Fruit fly (Drosophila melanogaster) whole organism, adult: ENCODE data around the gene CG31431.

Experiments used
- CG11617 ChIP-seq: fragments of 200-800 bp; sonication (Bioruptor generic); optimal IDR thresholded peaks from 2 replicates; lab custom pipeline; 2017; ENCODE audit warnings: mild to moderate bottlenecking, missing biosample characterization, missing genetic modification reagents, missing genetic modification characterization
- CG12768 ChIP-seq: fragments of 200-800 bp; sonication (Bioruptor generic); optimal IDR thresholded peaks from 2 replicates; lab custom pipeline; 2017; ENCODE audit warnings: missing biosample characterization, missing genetic modification characterization, mild to moderate bottlenecking, moderate library complexity, missing genetic modification reagents
- CG14711 ChIP-seq: fragments of 200-800 bp; sonication (Bioruptor generic); optimal IDR thresholded peaks from 2 replicates; lab custom pipeline; 2018; ENCODE audit warnings: missing biosample characterization, mild to moderate bottlenecking, missing genetic modification characterization, moderate library complexity
- CG1620 ChIP-seq: fragments of 200-800 bp; sonication (Bioruptor generic); optimal IDR thresholded peaks from 2 replicates; lab custom pipeline; 2016; ENCODE audit warnings: missing biosample characterization, missing genetic modification characterization
- CG33017 ChIP-seq: fragments of 200-800 bp; sonication (Bioruptor generic); optimal IDR thresholded peaks from 2 replicates; lab custom pipeline; 2018; ENCODE audit warnings: missing biosample characterization, mild to moderate bottlenecking, missing genetic modification characterization, moderate library complexity
- CG5204 ChIP-seq: fragments of 200-800 bp; sonication (Bioruptor generic); optimal IDR thresholded peaks from 2 replicates; lab custom pipeline; 2016; ENCODE audit warnings: missing biosample characterization, missing genetic modification characterization
- CG7045 ChIP-seq: fragments of 200-800 bp; sonication (Bioruptor generic); optimal IDR thresholded peaks from 2 replicates; lab custom pipeline; 2017; ENCODE audit warnings: missing biosample characterization, mild to moderate bottlenecking, missing genetic modification characterization
- CG7101 ChIP-seq: fragments of 200-800 bp; sonication (Bioruptor generic); optimal IDR thresholded peaks from 2 replicates; lab custom pipeline; 2018; ENCODE audit warnings: missing biosample characterization, mild to moderate bottlenecking, missing genetic modification characterization, moderate library complexity
- Clk ChIP-seq: fragments of 200-800 bp; sonication (Bioruptor generic); optimal IDR thresholded peaks from 2 replicates; lab custom pipeline; 2017; ENCODE audit warnings: missing biosample characterization, missing genetic modification characterization
- Crg-1 ChIP-seq: fragments of 200-800 bp; sonication (Bioruptor generic); optimal IDR thresholded peaks from 2 replicates; lab custom pipeline; 2016; ENCODE audit warnings: missing biosample characterization, missing genetic modification characterization
- Hr96 ChIP-seq: fragments of 200-800 bp; sonication (Bioruptor generic); optimal IDR thresholded peaks from 2 replicates; lab custom pipeline; 2016; ENCODE audit warnings: missing biosample characterization, missing genetic modification characterization
- Mnt ChIP-seq: fragments of 200-800 bp; sonication (Bioruptor generic); optimal IDR thresholded peaks from 2 replicates; lab custom pipeline; 2016; ENCODE audit warnings: missing biosample characterization, mild to moderate bottlenecking, missing genetic modification characterization
- bab1 ChIP-seq: fragments of 200-800 bp; sonication (Bioruptor generic); optimal IDR thresholded peaks from 3 replicates; lab custom pipeline; 2019; ENCODE audit warnings: missing biosample characterization, mild to moderate bottlenecking, missing genetic modification characterization, moderate library complexity
- cic ChIP-seq: fragments of 200-800 bp; sonication (Bioruptor generic); optimal IDR thresholded peaks from 2 replicates; lab custom pipeline; 2017; ENCODE audit warnings: missing biosample characterization, mild to moderate bottlenecking, missing genetic modification characterization, moderate library complexity
- cnc ChIP-seq, 2 experiments: fragments of >200 bp; optimal IDR thresholded peaks; 2 replicates each; lab custom pipeline; 2017
- kay ChIP-seq: fragments of 200-800 bp; sonication (Bioruptor generic); peaks from one replicate; lab custom pipeline; 2016; ENCODE audit warnings: missing biosample characterization, missing genetic modification characterization, borderline replicate concordance
- ovo ChIP-seq: fragments of 200-800 bp; sonication (Bioruptor generic); optimal IDR thresholded peaks from 2 replicates; lab custom pipeline; 2016; ENCODE audit warnings: missing biosample characterization, missing genetic modification characterization
- pad ChIP-seq: fragments of 200-800 bp; sonication (Bioruptor generic); optimal IDR thresholded peaks from 3 replicates; lab custom pipeline; 2017; ENCODE audit warnings: missing biosample characterization, missing genetic modification characterization, mild to moderate bottlenecking, moderate library complexity, missing genetic modification reagents
- tj ChIP-seq: fragments of 200-800 bp; sonication (Bioruptor generic); optimal IDR thresholded peaks from 3 replicates; lab custom pipeline; 2017; ENCODE audit warnings: missing biosample characterization, mild to moderate bottlenecking, missing genetic modification characterization, moderate library complexity
- toe ChIP-seq: fragments of 200-800 bp; sonication (Bioruptor generic); optimal IDR thresholded peaks from 2 replicates; lab custom pipeline; 2016; ENCODE audit warnings: missing biosample characterization, missing genetic modification characterization

CG31431 gene

DNA sequence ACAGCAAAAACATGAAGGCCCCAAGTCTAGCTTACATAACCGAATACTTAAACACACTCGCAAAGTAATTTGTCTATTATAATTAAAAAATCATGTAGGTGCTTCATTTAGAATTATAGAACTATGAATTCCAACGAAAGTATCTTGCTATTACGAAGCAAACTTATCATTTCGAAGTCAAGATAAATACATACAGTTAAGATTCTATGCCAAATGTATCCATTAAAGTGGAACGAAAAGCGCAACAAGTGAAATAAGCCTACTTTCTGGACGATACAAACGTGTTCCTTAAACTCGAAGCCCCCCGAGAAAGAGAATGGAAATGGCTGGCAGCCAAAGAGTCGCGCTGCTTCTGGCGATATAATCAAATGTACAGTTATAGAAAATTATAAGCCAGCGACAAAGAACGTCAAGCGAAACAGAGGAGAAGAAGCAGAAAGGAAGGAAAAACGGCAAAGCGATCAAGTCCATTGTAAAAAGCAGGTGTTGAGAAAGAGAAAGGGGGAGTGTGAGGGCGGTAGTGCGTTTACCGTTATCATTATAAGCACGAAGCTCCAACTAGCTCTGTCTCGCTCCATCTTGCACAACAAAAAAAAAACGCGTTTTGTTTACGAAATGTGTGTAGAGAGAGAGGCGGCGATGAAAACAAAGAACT, 17.8 kb upstream of the CG31431 start:
- TF ChIP-seq ovo (GFP tag; lab: Kevin White, UChicago) (peak; percentile 88), CG33017 (no peak), tj (no peak), CG14711 (tag; lab: Kevin White, UChicago) (peak; percentile 41), CG5204 (GFP tag; lab: Kevin White, UChicago) (no peak), bab1 (peak; percentile 41), pad (GFP tag; lab: Kevin White, UChicago) (peak; percentile 71), CG7101 (tag; lab: Kevin White, UChicago) (peak; percentile 13), CG11617 (GFP tag; lab: Kevin White, UChicago) (no peak)

DNA sequence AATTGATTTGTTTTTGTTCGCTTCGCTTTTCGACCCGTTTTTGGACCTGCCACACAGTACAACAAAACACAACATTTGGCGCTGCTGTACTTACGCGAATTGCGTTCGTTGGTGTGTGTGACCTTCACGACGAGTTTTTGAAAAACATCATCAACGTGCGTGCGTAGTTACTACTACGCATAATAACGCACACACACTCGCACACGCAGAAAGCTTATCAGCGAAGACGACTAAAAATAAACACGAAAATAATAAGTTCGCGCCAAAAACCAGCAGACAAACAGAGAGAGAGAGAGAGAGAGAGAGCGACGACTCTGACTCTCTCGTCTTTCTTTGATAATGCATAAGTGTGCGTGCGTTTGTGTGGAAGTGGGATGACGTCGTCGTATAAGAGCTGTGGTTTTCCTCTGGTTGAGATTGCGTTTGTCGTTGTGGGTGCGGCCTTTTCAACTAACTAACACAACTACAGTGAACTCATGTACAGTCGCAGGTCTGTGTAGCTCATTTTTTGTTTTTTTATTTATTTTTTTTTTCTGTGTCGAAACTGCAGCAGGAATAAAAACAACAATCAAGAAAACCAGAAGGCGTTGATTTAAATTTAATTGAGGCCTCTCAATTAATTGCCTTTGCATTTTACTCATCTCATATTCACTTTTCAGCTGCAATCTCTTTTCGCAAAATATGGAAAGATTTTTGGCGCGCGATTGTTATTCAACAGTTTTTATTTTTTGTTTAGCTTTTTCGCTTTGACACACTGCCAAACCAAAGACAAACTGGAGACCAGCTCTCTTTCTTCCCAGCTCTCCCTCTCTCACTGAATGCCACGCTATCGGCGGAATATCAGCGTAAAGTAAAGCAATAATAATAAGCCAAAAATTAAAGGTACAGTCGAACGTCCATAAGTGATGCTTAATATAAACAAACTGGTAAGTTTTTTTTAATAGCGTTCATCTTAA, 16.6 kb upstream of the CG31431 start:
- peak; percentile 39 for TF ChIP-seq ovo (GFP tag; lab: Kevin White, UChicago)
- TF ChIP-seq toe = peak; percentile 16
- TF ChIP-seq CG14711 (tag; lab: Kevin White, UChicago) = peak; percentile 9
- TF ChIP-seq CG7045 (GFP tag; lab: Kevin White, UChicago) = peak; percentile 49
- peak; percentile 58 for TF ChIP-seq kay (GFP tag; lab: Kevin White, UChicago)
- TF ChIP-seq CG12768 = peak; percentile 90
- TF ChIP-seq Hr96 (GFP tag; lab: Kevin White, UChicago) = no peak
- peak; percentile 7 for TF ChIP-seq Clk (GFP tag; lab: Kevin White, UChicago)
- TF ChIP-seq cnc (optimal IDR thresholded peaks at IDR 0.05; lab: Kevin White, UChicago) = no peak
- TF ChIP-seq cic = peak; percentile 83
- TF ChIP-seq tj = peak; percentile 55
- TF ChIP-seq pad (GFP tag; lab: Kevin White, UChicago) = no peak
- peak; percentile 17 for TF ChIP-seq CG7101 (tag; lab: Kevin White, UChicago)
- no peak for TF ChIP-seq CG5204 (GFP tag; lab: Kevin White, UChicago)
- TF ChIP-seq Mnt (GFP tag; lab: Kevin White, UChicago) = peak; percentile 35
- no peak for TF ChIP-seq CG1620
- TF ChIP-seq Crg-1 = no peak
- TF ChIP-seq CG11617 (GFP tag; lab: Kevin White, UChicago) = peak; percentile 31
- TF ChIP-seq CG33017 = peak; percentile 53
- no peak for TF ChIP-seq bab1

DNA sequence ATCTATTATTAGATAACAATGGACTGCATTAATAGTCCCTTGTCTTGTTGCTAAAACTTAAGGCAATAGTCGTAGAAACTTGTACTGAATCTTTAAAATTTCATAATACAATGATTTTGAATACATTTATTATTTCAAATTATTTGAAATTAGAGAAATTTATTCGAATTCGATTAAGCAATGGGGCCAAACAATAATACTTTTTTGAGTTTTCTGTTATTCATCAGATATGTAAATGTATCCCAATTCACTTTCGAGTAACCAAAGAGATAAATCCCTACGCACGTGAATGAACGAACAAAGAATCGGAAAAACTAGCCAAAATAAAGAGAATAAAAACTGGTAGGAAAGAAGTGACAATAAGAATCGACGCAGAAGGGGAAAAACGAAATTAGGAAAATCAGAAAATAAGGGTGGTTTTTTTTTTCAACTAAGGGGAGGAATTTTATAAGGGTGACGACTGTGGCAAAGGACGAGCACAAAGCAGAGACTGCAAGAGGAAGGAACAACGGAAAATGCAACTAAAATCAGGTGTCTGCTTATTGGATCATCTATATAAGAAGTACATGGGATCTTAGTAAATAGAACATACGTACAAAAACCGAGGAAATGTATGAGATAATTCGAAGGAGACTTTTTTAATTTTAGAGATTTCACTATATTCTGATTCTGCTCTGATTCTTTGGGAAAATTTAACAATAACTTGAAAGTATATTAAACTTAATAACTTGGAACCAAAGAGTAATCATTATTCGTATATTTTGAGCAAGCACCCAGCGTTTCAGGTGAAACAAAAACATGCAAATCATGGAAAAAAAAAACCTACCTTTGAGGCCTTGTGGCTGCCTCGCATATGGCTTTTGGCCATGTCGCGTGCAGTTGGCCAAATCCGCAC, 15.7 kb upstream of the CG31431 start:
- TF ChIP-seq Mnt (GFP tag; lab: Kevin White, UChicago) (no peak), Crg-1 (no peak), cic (no peak), kay (GFP tag; lab: Kevin White, UChicago) (peak; percentile 79), pad (GFP tag; lab: Kevin White, UChicago) (no peak)

DNA sequence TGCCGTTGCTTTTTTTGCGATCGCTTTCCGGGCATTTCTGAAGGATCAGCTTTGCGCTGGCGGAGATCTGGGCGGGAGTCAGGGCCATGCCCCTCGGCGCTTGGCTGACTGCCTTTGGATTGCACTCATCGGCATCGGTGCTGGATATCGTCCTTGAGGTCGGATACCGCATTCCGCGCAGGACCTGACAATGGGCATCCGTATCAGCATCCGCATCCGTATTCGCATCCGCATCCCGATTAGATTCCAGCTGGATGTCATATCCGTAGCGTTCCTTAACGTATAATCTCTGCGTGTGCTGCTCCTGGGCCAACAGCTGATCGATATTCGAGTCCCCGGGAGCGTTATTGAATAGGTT, 15.0 kb upstream of the CG31431 start:
- no peak for TF ChIP-seq toe
- no peak for TF ChIP-seq Mnt (GFP tag; lab: Kevin White, UChicago)
- no peak for TF ChIP-seq cnc (optimal IDR thresholded peaks at IDR 0.05; lab: Kevin White, UChicago)
- no peak for TF ChIP-seq kay (GFP tag; lab: Kevin White, UChicago)
- no peak for TF ChIP-seq CG14711 (tag; lab: Kevin White, UChicago)
- TF ChIP-seq ovo (GFP tag; lab: Kevin White, UChicago) = no peak
- TF ChIP-seq pad (GFP tag; lab: Kevin White, UChicago) = no peak
- TF ChIP-seq Crg-1 = no peak
- TF ChIP-seq CG1620 = no peak
- TF ChIP-seq CG7045 (GFP tag; lab: Kevin White, UChicago) = no peak
- TF ChIP-seq bab1 = no peak
- TF ChIP-seq cic = no peak
- TF ChIP-seq CG11617 (GFP tag; lab: Kevin White, UChicago) = no peak
- no peak for TF ChIP-seq Clk (GFP tag; lab: Kevin White, UChicago)
- TF ChIP-seq CG7101 (tag; lab: Kevin White, UChicago) = no peak
- no peak for TF ChIP-seq CG12768

DNA sequence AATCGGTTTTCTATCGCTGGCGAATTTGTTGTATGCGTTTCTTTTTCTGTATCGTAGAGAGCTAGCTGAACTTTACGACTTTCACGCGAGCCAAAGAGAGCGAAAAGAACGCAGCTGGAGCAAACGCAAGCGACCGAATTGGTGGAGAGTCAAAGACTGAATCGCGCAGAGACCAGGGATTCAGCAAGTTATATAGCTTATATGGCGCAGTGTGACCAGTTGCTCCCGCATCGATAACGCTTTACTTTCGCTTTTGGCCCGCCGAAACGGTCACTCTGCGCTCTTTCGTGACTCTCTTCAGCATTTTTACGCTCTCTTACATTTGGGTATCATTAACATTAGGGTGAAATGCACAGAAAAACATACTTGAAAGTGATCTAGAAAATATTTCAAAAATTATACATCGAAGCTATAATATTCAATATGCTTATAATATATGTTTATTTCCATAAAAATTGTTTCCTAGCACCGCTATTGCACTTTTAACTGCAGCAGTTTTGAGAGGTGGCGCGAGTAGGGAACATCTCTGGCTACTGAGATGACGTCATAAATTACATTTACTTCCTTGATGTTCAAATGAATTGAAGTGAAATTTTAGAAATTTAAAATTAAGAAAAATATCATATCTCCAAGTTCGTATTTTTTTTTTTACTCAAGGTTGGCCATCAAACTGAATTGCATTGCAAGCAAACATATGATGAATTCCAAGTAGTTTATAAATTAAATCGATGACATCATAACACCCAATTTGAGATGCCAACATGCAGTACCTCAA, 14.2 kb upstream of the CG31431 start, which contains the start of gene glec:
glec (minus strand) TSS at position 169 of the 775 bp plus-strand sequence.
- TF ChIP-seq ovo (GFP tag; lab: Kevin White, UChicago) = peak; percentile 28
- TF ChIP-seq toe = peak; percentile 55
- peak; percentile 1 for TF ChIP-seq CG12768
- peak; percentile 47 for TF ChIP-seq CG33017
- TF ChIP-seq CG7045 (GFP tag; lab: Kevin White, UChicago) = no peak
- TF ChIP-seq CG14711 (tag; lab: Kevin White, UChicago) = peak; percentile 2
- TF ChIP-seq CG5204 (GFP tag; lab: Kevin White, UChicago) = peak; percentile 68
- TF ChIP-seq CG7101 (tag; lab: Kevin White, UChicago) = peak; percentile 13
- peak; percentile 49 for TF ChIP-seq Mnt (GFP tag; lab: Kevin White, UChicago)
- TF ChIP-seq cnc (optimal IDR thresholded peaks at IDR 0.05; lab: Kevin White, UChicago) = no peak
- no peak for TF ChIP-seq pad (GFP tag; lab: Kevin White, UChicago)
- TF ChIP-seq Clk (GFP tag; lab: Kevin White, UChicago) = no peak
- TF ChIP-seq CG1620 = peak; percentile 59
- peak; percentile 49 for TF ChIP-seq bab1
- TF ChIP-seq tj = peak; percentile 47
- peak; percentile 54 for TF ChIP-seq Hr96 (GFP tag; lab: Kevin White, UChicago)
- TF ChIP-seq CG11617 (GFP tag; lab: Kevin White, UChicago) = peak; percentile 50
- TF ChIP-seq Crg-1 = no peak
- peak; percentile 86 for TF ChIP-seq kay (GFP tag; lab: Kevin White, UChicago)
- TF ChIP-seq cic = peak; percentile 42
